Worm (Caenorhabditis elegans): ENCODE results near the gene frpr-12.
A peak's percentile ranks its signal among the peaks of the same experiment; 100 is the strongest.

DNA sequence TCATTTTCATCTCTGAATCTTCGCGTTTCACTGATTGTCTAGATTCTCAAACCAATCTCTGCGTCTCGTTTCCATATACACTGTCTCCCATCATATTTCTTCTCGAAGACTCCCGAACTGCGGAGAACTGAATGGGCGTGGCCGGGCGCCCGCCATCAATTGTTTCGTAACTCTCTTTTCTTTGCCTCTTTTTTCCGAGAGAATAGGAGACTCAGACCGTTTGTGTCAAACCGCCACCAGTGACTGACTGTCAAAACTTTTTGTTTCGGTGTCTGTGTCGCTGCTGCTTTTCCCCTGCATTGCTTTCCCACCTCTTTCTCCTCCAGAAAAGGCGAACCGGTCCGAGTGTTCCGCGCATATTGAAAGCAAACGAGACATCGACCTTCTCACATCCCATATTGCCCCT is 33.4 kb downstream of the frpr-12 start, which contains the start of gene unc-23:
- 0 out of 4 replicates have a peak, but pooled peaks of 1 of the 2 experiments have one; percentile 65 for TF ChIP-seq madf-5 (GFP tag; IDR thresholded peaks at IDR 0.05)
- TF ChIP-seq aha-1 (tag) = peak; percentile 86
- TF ChIP-seq ceh-32 (tag; optimal IDR thresholded peaks at IDR 0.05; ENCODE audit: poor library complexity) = no peak
- TF ChIP-seq aly-2 (tag; optimal IDR thresholded peaks at IDR 0.05) = no peak
- no peak for TF ChIP-seq lin-13 (GFP tag; optimal IDR thresholded peaks at IDR 0.05)
- no peak for TF ChIP-seq ceh-28 (tag; optimal IDR thresholded peaks at IDR 0.05)
- TF ChIP-seq nhr-25 (tag; optimal IDR thresholded peaks at IDR 0.05; ENCODE audit: borderline replicate concordance, insufficient read depth) = peak; percentile 88
- peak; percentile 77; the same call in 1 of the 2 replicates for TF ChIP-seq nhr-42 (GFP tag; IDR thresholded peaks at IDR 0.05)
- TF ChIP-seq ztf-11 (tag; optimal IDR thresholded peaks at IDR 0.05) = no peak
- TF ChIP-seq dmd-9 (GFP tag; IDR thresholded peaks at IDR 0.05) = 0 out of 2 replicates have a peak, but pooled peaks have one; percentile 15
- TF ChIP-seq snpc-4 (tag; optimal IDR thresholded peaks at IDR 0.05) = no peak
